Fruit fly (Drosophila melanogaster): Measurements from ENCODE around the gene CG7655.
A peak's percentile ranks its signal among the peaks of the same experiment; 100 is the strongest.

The CG7655 gene

dm6 chr3R:17667987-17668386 is 14.5 kb upstream of the CG7655 start:
- TF ChIP-seq CG7786 (GFP tag; optimal IDR thresholded peaks at IDR 0.05) (no peak), klu (GFP tag; IDR thresholded peaks at IDR 0.05) (no peak), inv (GFP tag; IDR thresholded peaks at IDR 0.05; ENCODE audit: partially characterized antibody) (no peak), CG15696 (tag; optimal IDR thresholded peaks at IDR 0.05) (no peak), Nf-YC (tag; optimal IDR thresholded peaks at IDR 0.05) (no peak), jing (GFP tag; optimal IDR thresholded peaks at IDR 0.05) (no peak), Hey (tag; optimal IDR thresholded peaks at IDR 0.05) (no peak), Sry-δ (GFP tag; optimal IDR thresholded peaks at IDR 0.05) (no peak), CG6791 (GFP tag; IDR thresholded peaks at IDR 0.05; ENCODE audit: partially characterized antibody) (peak; percentile 76), bowl (GFP tag; IDR thresholded peaks at IDR 0.05) (no peak), lov (optimal IDR thresholded peaks at IDR 0.05) (no peak), lov (GFP tag; IDR thresholded peaks at IDR 0.05) (no peak), cato (GFP tag; optimal IDR thresholded peaks at IDR 0.05; ENCODE audit: borderline replicate concordance) (no peak), jigr1 (GFP tag; IDR thresholded peaks at IDR 0.05) (no peak), Med (GFP tag) (peak; percentile 19), CG7839 (tag; optimal IDR thresholded peaks at IDR 0.05) (no peak), ken (GFP tag; IDR thresholded peaks at IDR 0.05) (no peak), Bgb (GFP tag; IDR thresholded peaks at IDR 0.05; ENCODE audit: partially characterized antibody) (peak; percentile 49; the same call in 1 of the 2 replicates), Adf1 (GFP tag; IDR thresholded peaks at IDR 0.05) (no peak), ara (GFP tag; IDR thresholded peaks at IDR 0.05) (no peak), CG42726 (GFP tag; IDR thresholded peaks at IDR 0.05; ENCODE audit: partially characterized antibody) (peak; percentile 63; the same call in 1 of the 2 replicates), CG1529 (GFP tag; optimal IDR thresholded peaks at IDR 0.05) (no peak), CG10321 (GFP tag; IDR thresholded peaks at IDR 0.05) (no peak), Antp (GFP tag; optimal IDR thresholded peaks at IDR 0.05) (no peak), CG8281 (tag; optimal IDR thresholded peaks at IDR 0.05) (no peak), CG11398 (GFP tag; optimal IDR thresholded peaks at IDR 0.05) (no peak), CG5180 (GFP tag; optimal IDR thresholded peaks at IDR 0.05) (no peak), CG12769 (tag; optimal IDR thresholded peaks at IDR 0.05) (no peak), CG4820 (GFP tag; optimal IDR thresholded peaks at IDR 0.05) (no peak), CG17328 (GFP tag; IDR thresholded peaks at IDR 0.05) (no peak), NfI (GFP tag; optimal IDR thresholded peaks at IDR 0.05) (no peak), CG10147 (GFP tag; optimal IDR thresholded peaks at IDR 0.05) (no peak), Deaf1 (tag; optimal IDR thresholded peaks at IDR 0.05) (no peak), dysf (GFP tag; IDR thresholded peaks at IDR 0.05) (no peak), Camta (GFP tag; optimal IDR thresholded peaks at IDR 0.05) (no peak), NC2α (GFP tag; optimal IDR thresholded peaks at IDR 0.05) (no peak), dmrt99B (tag; optimal IDR thresholded peaks at IDR 0.05) (no peak), CG8388 (GFP tag; optimal IDR thresholded peaks at IDR 0.05) (no peak), CG8290 (GFP tag; optimal IDR thresholded peaks at IDR 0.05) (peak; percentile 31), CG8290 (tag; optimal IDR thresholded peaks at IDR 0.05) (no peak), knrl (GFP tag; IDR thresholded peaks at IDR 0.05; ENCODE audit: partially characterized antibody) (peak; percentile 17; the same call in 1 of the 3 replicates), CG3407 (GFP tag; optimal IDR thresholded peaks at IDR 0.05) (no peak), CG7745 (tag; optimal IDR thresholded peaks at IDR 0.05) (no peak), CG17829 (tag; optimal IDR thresholded peaks at IDR 0.05) (no peak), CG2199 (GFP tag; IDR thresholded peaks at IDR 0.05) (peak; percentile 59; the same call in 1 of the 3 replicates), Atf3 (GFP tag; optimal IDR thresholded peaks at IDR 0.05) (no peak), Rfx (GFP tag; IDR thresholded peaks at IDR 0.05) (no peak), Doc3 (GFP tag; IDR thresholded peaks at IDR 0.05; ENCODE audit: partially characterized antibody) (no peak), MBD-R2 (GFP tag; IDR thresholded peaks at IDR 0.05) (no peak), E2f1 (GFP tag; IDR thresholded peaks at IDR 0.05) (no peak), disco-r (GFP tag; optimal IDR thresholded peaks at IDR 0.05) (no peak), CG16813 (GFP tag; IDR thresholded peaks at IDR 0.05; ENCODE audit: partially characterized antibody) (0 out of 3 replicates have a peak, but pooled peaks have one; percentile 44)
